Fruit fly (Drosophila melanogaster) whole organism, pupa: ENCODE results near the gene CG15199.

ENCODE experiments used
- CG10348 ChIP-seq: fragments of 200-800 bp; sonication (Bioruptor generic); IDR thresholded peaks from 2 replicates; pipeline ENCODE4 v1.3.6; 2022; ENCODE audit warnings: missing biosample characterization, missing genetic modification characterization
- CG12605 ChIP-seq: fragments of 200-800 bp; sonication (Bioruptor generic); IDR thresholded peaks from 2 replicates; pipeline ENCODE4 v1.3.6; 2022; ENCODE audit warnings: missing biosample characterization, missing genetic modification characterization
- CG13204 ChIP-seq: fragments of 200-800 bp; sonication (Bioruptor generic); optimal IDR thresholded peaks from 2 replicates; lab custom pipeline; 2018; ENCODE audit warnings: missing biosample characterization, mild to moderate bottlenecking, missing genetic modification characterization, moderate library complexity
- CG14655 ChIP-seq: fragments of 200-800 bp; sonication (Bioruptor generic); optimal IDR thresholded peaks from 3 replicates; lab custom pipeline; 2017; ENCODE audit warnings: mild to moderate bottlenecking, missing biosample characterization, missing genetic modification reagents, missing genetic modification characterization
- CG15710 ChIP-seq: fragments of 200-800 bp; sonication (Bioruptor generic); optimal IDR thresholded peaks from 2 replicates; lab custom pipeline; 2018; ENCODE audit warnings: missing biosample characterization, mild to moderate bottlenecking, missing genetic modification characterization, moderate library complexity
- CG17806 ChIP-seq: fragments of 200-800 bp; sonication (Bioruptor generic); optimal IDR thresholded peaks from 2 replicates; lab custom pipeline; 2018; ENCODE audit warnings: missing biosample characterization, mild to moderate bottlenecking, missing genetic modification characterization, moderate library complexity
- CG32121 ChIP-seq: fragments of 200-800 bp; sonication (Bioruptor generic); IDR thresholded peaks from 2 replicates; pipeline ENCODE4 v1.3.6; 2022; ENCODE audit warnings: missing biosample characterization, missing genetic modification characterization
- CG34367 ChIP-seq: fragments of 200-800 bp; sonication (Bioruptor generic); optimal IDR thresholded peaks from 2 replicates; lab custom pipeline; 2018; ENCODE audit warnings: missing biosample characterization, mild to moderate bottlenecking, missing genetic modification characterization
- CG4496 ChIP-seq: fragments of 200-800 bp; sonication (Bioruptor generic); IDR thresholded peaks from 3 replicates; pipeline ENCODE4 v1.3.6; 2022; ENCODE audit warnings: missing biosample characterization, missing genetic modification characterization
- CG8159 ChIP-seq: fragments of 200-800 bp; sonication (Bioruptor generic); optimal IDR thresholded peaks from 3 replicates; lab custom pipeline; 2018; ENCODE audit warnings: missing biosample characterization, mild to moderate bottlenecking, missing genetic modification characterization, moderate library complexity
- CG8301 ChIP-seq: fragments of 200-800 bp; sonication (Bioruptor generic); optimal IDR thresholded peaks from 2 replicates; lab custom pipeline; 2018; ENCODE audit warnings: missing biosample characterization, mild to moderate bottlenecking, missing genetic modification characterization
- CG9948 ChIP-seq: fragments of 200-800 bp; sonication (Bioruptor generic); optimal IDR thresholded peaks from 2 replicates; lab custom pipeline; 2018; ENCODE audit warnings: missing biosample characterization, mild to moderate bottlenecking, missing genetic modification characterization, moderate library complexity
- D1 ChIP-seq: fragments of 200-800 bp; sonication (Bioruptor generic); optimal IDR thresholded peaks from 2 replicates; lab custom pipeline; 2018; ENCODE audit warnings: missing biosample characterization, mild to moderate bottlenecking, missing genetic modification characterization, moderate library complexity
- EcR ChIP-seq: fragments of 200-800 bp; sonication (Bioruptor generic); optimal IDR thresholded peaks from 3 replicates; lab custom pipeline; 2019; ENCODE audit warnings: missing biosample characterization, missing genetic modification characterization, mild to moderate bottlenecking, moderate library complexity, missing genetic modification reagents
- Ets98B ChIP-seq: fragments of 200-800 bp; sonication (Bioruptor generic); IDR thresholded peaks from 2 replicates; pipeline ENCODE4 v1.3.6; 2022; ENCODE audit warnings: missing biosample characterization, missing genetic modification characterization
- Pif1A ChIP-seq: fragments of 200-800 bp; sonication (Bioruptor generic); optimal IDR thresholded peaks from 3 replicates; lab custom pipeline; 2016; ENCODE audit warnings: missing biosample characterization, missing genetic modification characterization
- Pif1B ChIP-seq: fragments of 200-800 bp; sonication (Bioruptor generic); optimal IDR thresholded peaks from 3 replicates; lab custom pipeline; 2016; ENCODE audit warnings: missing biosample characterization, missing genetic modification characterization
- Snoo ChIP-seq: fragments of 200-800 bp; sonication (Bioruptor generic); optimal IDR thresholded peaks from 3 replicates; lab custom pipeline; 2017; ENCODE audit warnings: missing biosample characterization, mild to moderate bottlenecking, missing genetic modification characterization, inconsistent platforms
- fd96Ca ChIP-seq: fragments of 200-800 bp; sonication (Bioruptor generic); IDR thresholded peaks from 3 replicates; pipeline ENCODE4 v1.3.6; 2022; ENCODE audit warnings: missing biosample characterization, missing genetic modification characterization
- gl ChIP-seq: fragments of 200-800 bp; sonication (Bioruptor generic); optimal IDR thresholded peaks from 2 replicates; lab custom pipeline; 2018; ENCODE audit warnings: missing biosample characterization, mild to moderate bottlenecking, missing genetic modification characterization
- rn ChIP-seq: fragments of 200-800 bp; sonication (Bioruptor generic); IDR thresholded peaks from 2 replicates; pipeline ENCODE4 v1.3.6; 2022; ENCODE audit warnings: missing biosample characterization, missing genetic modification characterization

CG15199 gene

dm6 chrX:11132312-11132711 is 9.3 kb downstream of the CG15199 start, which contains the start of gene CG44385:
Gene CG44385, minus strand, starts transcription at chrX:11132412.
- TF ChIP-seq Pif1B (no peak), Pif1A (GFP tag; lab: Kevin White, UChicago) (no peak), CG32121 (GFP tag; lab: Robert Waterston, UW) (no peak), CG13204 (GFP tag; lab: Kevin White, UChicago) (no peak), D1 (tag; lab: Kevin White, UChicago) (no peak), CG17806 (tag; lab: Kevin White, UChicago) (no peak), CG34367 (tag; lab: Kevin White, UChicago) (no peak), CG12605 (GFP tag; lab: Robert Waterston, UW) (no peak), CG8159 (no peak), gl (no peak), CG8301 (tag; lab: Kevin White, UChicago) (no peak), rn (GFP tag; lab: Robert Waterston, UW) (no peak), Ets98B (GFP tag; lab: Robert Waterston, UW) (no peak), CG4496 (GFP tag; lab: Robert Waterston, UW) (no peak), CG14655 (GFP tag; lab: Kevin White, UChicago) (no peak), fd96Ca (GFP tag; lab: Robert Waterston, UW) (no peak), CG10348 (GFP tag; lab: Robert Waterston, UW) (no peak), EcR (GFP tag; lab: Kevin White, UChicago) (no peak)

DNA sequence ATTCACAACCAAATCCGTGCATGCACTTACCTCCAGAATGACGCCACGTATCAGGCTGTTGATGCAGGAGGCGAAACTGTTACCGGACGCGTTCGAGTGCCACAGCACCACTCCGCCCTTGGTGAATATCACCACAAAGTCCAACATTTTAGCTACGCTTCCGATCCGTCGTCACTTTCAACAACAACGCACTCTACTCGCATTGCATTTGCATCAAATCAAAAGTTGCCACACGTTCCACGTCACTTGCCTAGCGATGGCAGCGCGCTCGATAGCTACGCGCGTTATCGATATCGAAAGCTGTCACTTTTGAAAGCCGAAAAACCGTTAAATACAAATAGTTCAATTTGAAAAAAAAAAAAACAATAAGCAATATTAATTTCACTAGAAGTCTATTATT is 12.8 kb downstream of the CG15199 start, which contains the start of gene SrpRalpha:
SrpRalpha (minus strand) TSS at position 260 of the 400 bp plus-strand sequence.
- TF ChIP-seq CG12605 (GFP tag; lab: Robert Waterston, UW): 0 out of 2 replicates have a peak, but pooled peaks have one; percentile 13
- TF ChIP-seq fd96Ca (GFP tag; lab: Robert Waterston, UW): no peak

DNA sequence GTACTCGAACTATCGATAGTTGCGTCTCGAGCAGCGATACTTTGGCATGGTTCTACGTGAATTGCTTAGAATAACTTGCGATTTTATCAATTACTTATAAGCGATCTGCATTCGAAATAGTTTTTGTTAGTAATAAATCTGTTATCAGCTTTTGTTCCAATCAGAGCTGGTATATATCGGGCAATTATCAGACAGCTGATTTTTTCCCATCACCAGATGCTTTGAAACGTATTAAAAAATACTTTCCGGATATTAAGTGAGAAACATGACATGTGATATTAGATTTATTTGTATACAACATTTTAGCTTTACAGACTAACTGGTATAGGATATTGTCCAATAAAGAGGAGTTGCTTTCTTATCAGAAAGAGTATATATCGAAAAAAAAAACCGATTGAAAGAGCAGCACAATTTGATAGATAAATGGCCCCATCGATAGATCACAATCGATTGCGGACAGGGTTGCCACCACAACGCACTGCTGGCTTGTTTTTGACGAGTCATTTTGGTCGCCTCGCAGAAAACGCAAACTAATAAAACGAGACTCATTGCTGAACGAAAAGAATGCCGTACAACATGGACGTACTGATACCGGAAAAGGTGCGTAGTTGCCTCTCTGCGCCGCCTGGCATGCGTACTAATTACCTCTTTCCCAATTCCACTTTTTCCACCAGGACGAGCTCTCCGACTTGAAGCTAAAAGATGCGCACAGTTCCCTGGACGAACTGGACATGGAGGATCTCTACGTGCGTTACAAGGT is 16.7 kb downstream of the CG15199 start, which contains the start of gene Rpt3:
Rpt3 (plus strand) TSS at position 353 of the 760 bp plus-strand sequence.
- TF ChIP-seq CG8301 (tag; lab: Kevin White, UChicago) (no peak), CG8159 (no peak), EcR (GFP tag; lab: Kevin White, UChicago) (no peak), CG12605 (GFP tag; lab: Robert Waterston, UW) (no peak), CG10348 (GFP tag; lab: Robert Waterston, UW) (no peak), CG4496 (GFP tag; lab: Robert Waterston, UW) (no peak; the same call in 2 of the 3 replicates), Pif1A (GFP tag; lab: Kevin White, UChicago) (no peak), CG9948 (tag; lab: Kevin White, UChicago) (no peak), CG34367 (tag; lab: Kevin White, UChicago) (no peak), CG17806 (tag; lab: Kevin White, UChicago) (no peak), rn (GFP tag; lab: Robert Waterston, UW) (no peak), Snoo (tag; lab: Kevin White, UChicago) (no peak), Pif1B (no peak), CG13204 (GFP tag; lab: Kevin White, UChicago) (no peak), Ets98B (GFP tag; lab: Robert Waterston, UW) (no peak), fd96Ca (GFP tag; lab: Robert Waterston, UW) (no peak), CG14655 (GFP tag; lab: Kevin White, UChicago) (no peak), D1 (tag; lab: Kevin White, UChicago) (no peak), gl (no peak)

- no peak for TF ChIP-seq Snoo (tag; lab: Kevin White, UChicago)
- TF ChIP-seq CG4496 (GFP tag; lab: Robert Waterston, UW): peak; percentile 36; the same call in 1 of the 3 replicates
- TF ChIP-seq Pif1B: no peak
- no peak for TF ChIP-seq D1 (tag; lab: Kevin White, UChicago)
- no peak for TF ChIP-seq CG17806 (tag; lab: Kevin White, UChicago)
- no peak for TF ChIP-seq CG14655 (GFP tag; lab: Kevin White, UChicago)
- TF ChIP-seq CG15710 (tag; lab: Kevin White, UChicago): no peak
- TF ChIP-seq, all 21 proteins: peak for 1
These were observed 17.4 kb downstream of the CG15199 start, which contains the start of gene CG11122 for dm6 chrX:11124126-11124748. Gene CG11122, minus strand, starts transcription at chrX:11124726.

DNA sequence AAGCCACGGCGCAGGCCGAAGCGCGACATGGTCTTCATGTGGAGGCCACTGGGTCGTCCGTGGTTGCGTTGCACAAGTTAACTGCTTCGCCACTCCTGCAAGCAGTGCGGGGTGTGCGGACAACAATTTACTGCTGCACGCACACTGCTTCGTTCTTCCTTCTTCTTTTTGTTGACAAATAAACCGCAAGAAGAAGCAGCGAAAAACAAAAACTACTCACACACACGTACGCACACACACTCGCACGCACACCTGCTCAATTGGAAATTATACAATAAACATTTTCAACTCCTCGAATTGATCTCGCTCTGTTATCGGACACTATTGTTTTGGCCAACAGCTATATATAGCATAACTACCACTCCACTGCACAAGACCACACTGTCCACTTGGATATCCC is 18.1 kb downstream of the CG15199 start:
- TF ChIP-seq CG13204 (GFP tag; lab: Kevin White, UChicago) (no peak), CG15710 (tag; lab: Kevin White, UChicago) (peak; percentile 50), CG17806 (tag; lab: Kevin White, UChicago) (no peak), Pif1A (GFP tag; lab: Kevin White, UChicago) (no peak), CG10348 (GFP tag; lab: Robert Waterston, UW) (no peak), CG32121 (GFP tag; lab: Robert Waterston, UW) (no peak), CG34367 (tag; lab: Kevin White, UChicago) (peak; percentile 66), CG4496 (GFP tag; lab: Robert Waterston, UW) (0 out of 3 replicates have a peak, but pooled peaks have one; percentile 20), CG9948 (tag; lab: Kevin White, UChicago) (peak; percentile 8), gl (peak; percentile 72)
- TF ChIP-seq, all 21 proteins: peak for 5
